Worm (Caenorhabditis elegans) whole organism, L3 larva: ENCODE results near the gene ddn-1.

Source experiments
- ama-1 ChIP-seq: fragments of 150-350 bp; optimal IDR thresholded peaks from 2 replicates; lab custom pipeline; 2018
- ceh-82 ChIP-seq: fragments of 150-350 bp; optimal IDR thresholded peaks from 2 replicates; lab custom pipeline; 2014; ENCODE audit warnings: missing biosample characterization, missing genetic modification characterization
- ceh-9 ChIP-seq: sonication (generic microtip); optimal IDR thresholded peaks from 2 replicates; lab custom pipeline; 2018; ENCODE audit warnings: missing biosample characterization, missing genetic modification characterization
- jun-1 ChIP-seq: fragments of 150-350 bp; optimal IDR thresholded peaks from 2 replicates; lab custom pipeline; 2014; ENCODE audit warnings: missing biosample characterization, missing genetic modification reagents, missing genetic modification characterization
- lin-39 ChIP-seq: fragments of 150-350 bp; optimal IDR thresholded peaks from 2 replicates; lab custom pipeline; 2018; ENCODE audit warnings: missing biosample characterization, missing genetic modification reagents, missing genetic modification characterization
- mdl-1 ChIP-seq: fragments of 150-350 bp; optimal IDR thresholded peaks from 2 replicates; lab custom pipeline; 2014; ENCODE audit warnings: missing biosample characterization, missing genetic modification characterization
- nhr-28 ChIP-seq: fragments of 150-350 bp; optimal IDR thresholded peaks from 2 replicates; lab custom pipeline; 2014; ENCODE audit warnings: missing biosample characterization, missing genetic modification characterization
- nhr-76 ChIP-seq: fragments of 150-350 bp; sonication (generic microtip); optimal IDR thresholded peaks from 5 replicates; lab custom pipeline; 2014; ENCODE audit warnings: missing biosample characterization, missing genetic modification characterization
- nhr-77 ChIP-seq: fragments of 150-350 bp; optimal IDR thresholded peaks from 2 replicates; lab custom pipeline; 2014; ENCODE audit warnings: missing biosample characterization, missing genetic modification characterization
- snpc-4 ChIP-seq: fragments of 150-350 bp; optimal IDR thresholded peaks from 2 replicates; lab custom pipeline; 2014; ENCODE audit warnings: missing biosample characterization, missing genetic modification characterization
- zag-1 ChIP-seq: fragments of 150-350 bp; optimal IDR thresholded peaks from 2 replicates; lab custom pipeline; 2014; ENCODE audit warnings: missing biosample characterization, missing genetic modification characterization
- ztf-11 ChIP-seq: fragments of 150-350 bp; optimal IDR thresholded peaks from 2 replicates; lab custom pipeline; 2014; ENCODE audit warnings: missing biosample characterization, missing genetic modification characterization

ce11 chrV:8758618-8759017 lies 1.7 kb downstream of the ddn-1 start, which contains the start of gene B0507.7:
- no peak for TF ChIP-seq ama-1 (lab: Kevin White, UChicago)
- TF ChIP-seq mdl-1 (tag; lab: Kevin White, UChicago) = no peak
- no peak for TF ChIP-seq nhr-76
- TF ChIP-seq jun-1 (tag; lab: Kevin White, UChicago) = no peak
- TF ChIP-seq ztf-11 = no peak
- no peak for TF ChIP-seq nhr-77 (tag; lab: Kevin White, UChicago)
- no peak for TF ChIP-seq snpc-4 (tag; lab: Kevin White, UChicago)
- no peak for TF ChIP-seq nhr-28
- no peak for TF ChIP-seq ceh-9
- no peak for TF ChIP-seq lin-39
- TF ChIP-seq ceh-82 = no peak
- TF ChIP-seq zag-1 (tag; lab: Kevin White, UChicago) = no peak
